Worm (Caenorhabditis elegans) whole organism, young adult: ENCODE results near the gene F09G2.2.

Source experiments
- C06A6.2 ChIP-seq: fragments of 200-800 bp; sonication (Bioruptor generic); conservative IDR thresholded peaks from 2 replicates; pipeline ENCODE4 v1.3.6; 2022; ENCODE audit warnings: missing genetic modification characterization, missing compliant biosample characterization
- C17E4.6 ChIP-seq: fragments of 200-800 bp; sonication (Bioruptor generic); IDR thresholded peaks from 2 replicates; pipeline ENCODE4 v1.3.6; 2022; ENCODE audit warnings: missing genetic modification reagents, missing genetic modification characterization, missing compliant biosample characterization
- F10E7.11 ChIP-seq: sonication (generic microtip); optimal IDR thresholded peaks from 2 replicates; lab custom pipeline; 2017; ENCODE audit warnings: mild to moderate bottlenecking, missing genetic modification characterization, moderate library complexity, missing compliant biosample characterization
- F23B12.7 ChIP-seq: sonication (generic microtip); optimal IDR thresholded peaks from 2 replicates; lab custom pipeline; 2017; ENCODE audit warnings: missing genetic modification characterization, mild to moderate bottlenecking, missing compliant biosample characterization, antibody characterized with exemption, moderate library complexity; ENCODE audit not compliant: insufficient read depth
- F39B2.1 ChIP-seq: fragments of 200-800 bp; sonication (Bioruptor generic); IDR thresholded peaks from 2 replicates; pipeline ENCODE4 v1.3.6; 2022; ENCODE audit warnings: missing genetic modification reagents, missing genetic modification characterization, missing compliant biosample characterization
- F49E8.2 ChIP-seq: sonication (generic microtip); optimal IDR thresholded peaks from 3 replicates; lab custom pipeline; 2017; ENCODE audit warnings: missing genetic modification characterization, mild to moderate bottlenecking, missing compliant biosample characterization, antibody characterized with exemption, moderate library complexity; ENCODE audit not compliant: insufficient read depth
- F52B5.7 ChIP-seq: sonication (generic microtip); optimal IDR thresholded peaks from 2 replicates; lab custom pipeline; 2016; ENCODE audit warnings: mild to moderate bottlenecking, missing genetic modification characterization, missing compliant biosample characterization
- T26A5.8 ChIP-seq: sonication (generic microtip); optimal IDR thresholded peaks from 2 replicates; lab custom pipeline; 2016; ENCODE audit warnings: missing genetic modification characterization, missing compliant biosample characterization
- Y67H2A.10 ChIP-seq: fragments of 200-800 bp; sonication (Bioruptor generic); conservative IDR thresholded peaks from 2 replicates; pipeline ENCODE4 v1.3.6; 2022; ENCODE audit warnings: missing genetic modification reagents, missing genetic modification characterization, missing compliant biosample characterization
- Y79H2A.3 ChIP-seq: fragments of 200-800 bp; sonication (Bioruptor generic); conservative IDR thresholded peaks from 2 replicates; pipeline ENCODE4 v1.3.6; 2022; ENCODE audit warnings: missing genetic modification reagents, missing genetic modification characterization, missing compliant biosample characterization
- ZK185.1 ChIP-seq: sonication (generic microtip); optimal IDR thresholded peaks from 2 replicates; lab custom pipeline; 2016; ENCODE audit warnings: mild to moderate bottlenecking, missing genetic modification characterization, missing compliant biosample characterization; ENCODE audit not compliant: poor library complexity, severe bottlenecking
- akir-1 ChIP-seq: fragments of 200-800 bp; sonication (Bioruptor generic); optimal IDR thresholded peaks from 2 replicates; lab custom pipeline; 2018; ENCODE audit warnings: mild to moderate bottlenecking, missing genetic modification characterization, moderate library complexity, missing compliant biosample characterization
- athp-1 ChIP-seq: sonication (generic microtip); optimal IDR thresholded peaks from 2 replicates; lab custom pipeline; 2017; ENCODE audit warnings: mild to moderate bottlenecking, missing genetic modification characterization, missing compliant biosample characterization
- attf-5 ChIP-seq: fragments of 200-800 bp; sonication (Bioruptor generic); optimal IDR thresholded peaks from 2 replicates; lab custom pipeline; 2018; ENCODE audit warnings: mild to moderate bottlenecking, missing genetic modification characterization, missing compliant biosample characterization
- bed-1 ChIP-seq: fragments of 200-800 bp; sonication (Bioruptor generic); IDR thresholded peaks from 2 replicates; pipeline ENCODE4 v1.3.6; 2022; ENCODE audit warnings: missing genetic modification reagents, missing genetic modification characterization, missing compliant biosample characterization
- bed-2 ChIP-seq: fragments of 200-800 bp; sonication (Bioruptor generic); IDR thresholded peaks from 2 replicates; pipeline ENCODE4 v1.3.6; 2022; ENCODE audit warnings: missing genetic modification reagents, missing genetic modification characterization, missing compliant biosample characterization
- ceh-79 ChIP-seq: sonication (generic microtip); optimal IDR thresholded peaks from 2 replicates; lab custom pipeline; 2017; ENCODE audit warnings: mild to moderate bottlenecking, missing genetic modification characterization, missing compliant biosample characterization
- chd-7 ChIP-seq: sonication (generic microtip); optimal IDR thresholded peaks from 2 replicates; lab custom pipeline; 2016; ENCODE audit warnings: mild to moderate bottlenecking, missing genetic modification characterization, moderate library complexity, missing compliant biosample characterization
- die-1 ChIP-seq: sonication (generic microtip); optimal IDR thresholded peaks from 2 replicates; lab custom pipeline; 2016; ENCODE audit warnings: missing genotype, mild to moderate bottlenecking, missing genetic modification characterization, missing compliant biosample characterization
- dox-1 ChIP-seq: fragments of 200-800 bp; sonication (Bioruptor generic); IDR thresholded peaks from 2 replicates; pipeline ENCODE4 v1.3.6; 2022; ENCODE audit warnings: missing genetic modification reagents, missing genetic modification characterization, missing compliant biosample characterization
- ekl-4 ChIP-seq: fragments of 200-800 bp; sonication (Bioruptor generic); IDR thresholded peaks from 2 replicates; pipeline ENCODE4 v1.3.6; 2022; ENCODE audit warnings: missing genetic modification reagents, missing genetic modification characterization, missing compliant biosample characterization
- ets-4 ChIP-seq: fragments of 200-800 bp; sonication (Bioruptor generic); optimal IDR thresholded peaks from 2 replicates; lab custom pipeline; 2018; ENCODE audit warnings: mild to moderate bottlenecking, missing genetic modification characterization, missing compliant biosample characterization
- hlh-12 ChIP-seq: sonication (generic microtip); optimal IDR thresholded peaks from 2 replicates; lab custom pipeline; 2016; ENCODE audit warnings: missing genetic modification characterization, missing compliant biosample characterization
- hrde-1 ChIP-seq: sonication (generic microtip); optimal IDR thresholded peaks from 2 replicates; lab custom pipeline; 2016; ENCODE audit warnings: missing genetic modification characterization, mild to moderate bottlenecking, missing compliant biosample characterization, moderate library complexity, missing genotype, missing genetic modification reagents, borderline replicate concordance
- lag-1 ChIP-seq: fragments of 200-800 bp; sonication (Bioruptor generic); IDR thresholded peaks from 2 replicates; pipeline ENCODE4 v1.3.6; 2022; ENCODE audit warnings: missing genetic modification reagents, missing genetic modification characterization, missing compliant biosample characterization
- let-607 ChIP-seq, 2 experiments: fragments of 200-800 bp in 1 of 2; sonication (Bioruptor generic) in 1 of 2; sonication (generic microtip) in 1 of 2; optimal IDR thresholded peaks; 2 replicates each; lab custom pipeline; 2016 to 2018; ENCODE audit warnings: mild to moderate bottlenecking in 2 of 2, missing compliant biosample characterization in 2 of 2, missing genetic modification characterization in 2 of 2, moderate library complexity in 2 of 2, missing genotype in 1 of 2
- lin-54 ChIP-seq: fragments of 200-800 bp; sonication (Bioruptor generic); optimal IDR thresholded peaks from 2 replicates; lab custom pipeline; 2018; ENCODE audit warnings: mild to moderate bottlenecking, missing genetic modification characterization, missing compliant biosample characterization
- lir-1 ChIP-seq: fragments of 200-800 bp; sonication (Bioruptor generic); conservative IDR thresholded peaks from 2 replicates; pipeline ENCODE4 v1.3.6; 2022; ENCODE audit warnings: missing genetic modification reagents, missing genetic modification characterization, missing compliant biosample characterization
- madf-10 ChIP-seq: sonication (generic microtip); optimal IDR thresholded peaks from 2 replicates; lab custom pipeline; 2016; ENCODE audit warnings: mild to moderate bottlenecking, missing genetic modification characterization, missing compliant biosample characterization
- mcd-1 ChIP-seq: fragments of 200-800 bp; sonication (Bioruptor generic); IDR thresholded peaks from 2 replicates; pipeline ENCODE4 v1.3.6; 2022; ENCODE audit warnings: missing genetic modification reagents, missing genetic modification characterization, missing compliant biosample characterization
- mel-28 ChIP-seq: sonication (generic microtip); optimal IDR thresholded peaks from 2 replicates; lab custom pipeline; 2016; ENCODE audit warnings: borderline replicate concordance, mild to moderate bottlenecking, missing genetic modification characterization, missing compliant biosample characterization
- mes-4 ChIP-seq: sonication (generic microtip); optimal IDR thresholded peaks from 2 replicates; lab custom pipeline; 2016; ENCODE audit warnings: missing genotype, missing genetic modification characterization, missing compliant biosample characterization
- nfya-1 ChIP-seq: sonication (generic microtip); optimal IDR thresholded peaks from 2 replicates; lab custom pipeline; 2017; ENCODE audit warnings: antibody characterized with exemption, missing compliant biosample characterization, missing genetic modification characterization, borderline replicate concordance; ENCODE audit not compliant: insufficient read depth
- nhr-179 ChIP-seq: sonication (generic microtip); optimal IDR thresholded peaks from 2 replicates; lab custom pipeline; 2016; ENCODE audit warnings: mild to moderate bottlenecking, missing genetic modification characterization, missing compliant biosample characterization
- nhr-90 ChIP-seq: sonication (generic microtip); optimal IDR thresholded peaks from 2 replicates; lab custom pipeline; 2016; ENCODE audit warnings: missing genotype, mild to moderate bottlenecking, missing genetic modification characterization, missing compliant biosample characterization
- rcor-1 ChIP-seq: fragments of 200-800 bp; sonication (Bioruptor generic); IDR thresholded peaks from 2 replicates; pipeline ENCODE4 v1.3.6; 2022; ENCODE audit warnings: missing genetic modification reagents, missing genetic modification characterization, missing compliant biosample characterization
- rpc-1 ChIP-seq, 2 experiments: fragments of 150-350 bp in 1 of 2; sonication (generic microtip) in 1 of 2; optimal IDR thresholded peaks; 2 replicates each; lab custom pipeline; 2014 to 2018; ENCODE audit warnings: missing biosample characterization in 1 of 2, missing genetic modification characterization in 1 of 2, missing genetic modification reagents in 1 of 2, missing genotype in 1 of 2
- sea-2 ChIP-seq: fragments of 200-800 bp; sonication (Bioruptor generic); IDR thresholded peaks from 2 replicates; pipeline ENCODE4 v1.3.6; 2022; ENCODE audit warnings: missing genetic modification characterization, missing compliant biosample characterization
- sptf-2 ChIP-seq: fragments of 200-800 bp; sonication (Bioruptor generic); optimal IDR thresholded peaks from 2 replicates; lab custom pipeline; 2018; ENCODE audit warnings: mild to moderate bottlenecking, missing genetic modification characterization, missing compliant biosample characterization
- tbp1 ChIP-seq: fragments of 200-800 bp; sonication (Bioruptor generic); optimal IDR thresholded peaks from 2 replicates; lab custom pipeline; 2018; ENCODE audit warnings: mild to moderate bottlenecking, missing genetic modification characterization, missing compliant biosample characterization
- tbx-9 ChIP-seq: sonication (generic microtip); optimal IDR thresholded peaks from 2 replicates; lab custom pipeline; 2016; ENCODE audit warnings: borderline replicate concordance, missing genetic modification characterization, inconsistent platforms, missing compliant biosample characterization
- unc-130 ChIP-seq: sonication (generic microtip); optimal IDR thresholded peaks from 2 replicates; lab custom pipeline; 2016; ENCODE audit warnings: missing genetic modification reagents, missing genetic modification characterization, missing compliant biosample characterization
- zfh-2 ChIP-seq: fragments of 200-800 bp; sonication (Bioruptor generic); conservative IDR thresholded peaks from 2 replicates; pipeline ENCODE4 v1.3.6; 2022; ENCODE audit warnings: missing genetic modification reagents, missing genetic modification characterization, missing compliant biosample characterization
- ztf-18 ChIP-seq: sonication (generic microtip); optimal IDR thresholded peaks from 2 replicates; lab custom pipeline; 2016; ENCODE audit warnings: missing genotype, mild to moderate bottlenecking, missing genetic modification characterization, missing compliant biosample characterization
- ztf-22 ChIP-seq: fragments of 200-800 bp; sonication (Bioruptor generic); optimal IDR thresholded peaks from 2 replicates; lab custom pipeline; 2018; ENCODE audit warnings: mild to moderate bottlenecking, missing genetic modification characterization, moderate library complexity, missing compliant biosample characterization
- ztf-26 ChIP-seq: sonication (generic microtip); optimal IDR thresholded peaks from 2 replicates; lab custom pipeline; 2017; ENCODE audit warnings: missing genetic modification characterization, missing compliant biosample characterization
- ztf-3 ChIP-seq: fragments of 200-800 bp; sonication (Bioruptor generic); optimal IDR thresholded peaks from 2 replicates; lab custom pipeline; 2018; ENCODE audit warnings: mild to moderate bottlenecking, missing genetic modification characterization, missing compliant biosample characterization
- ztf-6 ChIP-seq: fragments of 200-800 bp; sonication (Bioruptor generic); IDR thresholded peaks from 2 replicates; pipeline ENCODE4 v1.3.6; 2022; ENCODE audit warnings: missing genetic modification reagents, missing genetic modification characterization, missing compliant biosample characterization

Gene F09G2.2

ce11 chrV:7198403-7198802 is 1.7 kb downstream of the F09G2.2 start:
- TF ChIP-seq Y67H2A.10 (GFP tag; lab: Robert Waterston, UW) (no peak), die-1 (tag; lab: Kevin White, UChicago) (no peak), madf-10 (tag; lab: Kevin White, UChicago) (no peak), F10E7.11 (no peak), ztf-22 (GFP tag; lab: Kevin White, UChicago) (peak; percentile 4), ztf-3 (no peak), F39B2.1 (GFP tag; lab: Robert Waterston, UW) (no peak), ztf-6 (GFP tag; lab: Robert Waterston, UW) (no peak), mes-4 (tag; lab: Kevin White, UChicago) (no peak), chd-7 (tag; lab: Kevin White, UChicago) (peak; percentile 43), mel-28 (tag; lab: Kevin White, UChicago) (no peak), lin-54 (peak; percentile 35), ets-4 (GFP tag; lab: Kevin White, UChicago) (peak; percentile 73), tbx-9 (tag; lab: Kevin White, UChicago) (peak; percentile 78), let-607 (tag; optimal IDR thresholded peaks at IDR 0.05; lab: Kevin White, UChicago) (peak; percentile 46 to 68), sptf-2 (GFP tag; lab: Kevin White, UChicago) (no peak), bed-1 (GFP tag; lab: Robert Waterston, UW) (no peak), dox-1 (GFP tag; lab: Robert Waterston, UW) (no peak; the same call in 1 of the 2 replicates), Y79H2A.3 (GFP tag; lab: Robert Waterston, UW) (0 out of 2 replicates have a peak, but pooled peaks have one; percentile 20), F49E8.2 (tag; lab: Kevin White, UChicago) (no peak), attf-5 (GFP tag; lab: Kevin White, UChicago) (peak; percentile 41), rcor-1 (no peak), nfya-1 (no peak), F52B5.7 (peak; percentile 43), nhr-179 (no peak), F23B12.7 (tag; lab: Kevin White, UChicago) (no peak), ztf-26 (tag; lab: Kevin White, UChicago) (no peak), mcd-1 (GFP tag; lab: Robert Waterston, UW) (no peak), lir-1 (GFP tag; lab: Robert Waterston, UW) (no peak), ZK185.1 (tag; lab: Kevin White, UChicago) (peak; percentile 8), rpc-1 (optimal IDR thresholded peaks at IDR 0.05; lab: Kevin White, UChicago) (no peak), rpc-1 (tag; optimal IDR thresholded peaks at IDR 0.05; lab: Kevin White, UChicago) (no peak), sea-2 (GFP tag; lab: Robert Waterston, UW) (no peak), bed-2 (GFP tag; lab: Robert Waterston, UW) (no peak), athp-1 (tag; lab: Kevin White, UChicago) (no peak), lag-1 (GFP tag; lab: Robert Waterston, UW) (no peak), ceh-79 (tag; lab: Kevin White, UChicago) (no peak), hrde-1 (peak; percentile 82), nhr-90 (peak; percentile 22), tbp1 (GFP tag; lab: Kevin White, UChicago) (peak; percentile 45), hlh-12 (tag; lab: Kevin White, UChicago) (no peak), T26A5.8 (tag; lab: Kevin White, UChicago) (no peak), C06A6.2 (GFP tag; lab: Robert Waterston, UW) (no peak), unc-130 (GFP tag; lab: Kevin White, UChicago) (no peak), zfh-2 (no peak), ekl-4 (GFP tag; lab: Robert Waterston, UW) (peak; percentile 72), akir-1 (no peak), ztf-18 (tag; lab: Kevin White, UChicago) (no peak), C17E4.6 (no peak)
